Worm (Caenorhabditis elegans) whole organism, midembryonic: ENCODE measurements around the gene F40G9.19.

Source experiments
- cog-1 ChIP-seq: sonication (generic microtip); optimal IDR thresholded peaks from 2 replicates; lab custom pipeline; 2016; ENCODE audit warnings: missing genetic modification characterization, missing compliant biosample characterization
- flt-1 ChIP-seq: fragments of 200-800 bp; sonication (Bioruptor generic); IDR thresholded peaks from 2 replicates; pipeline ENCODE4 v1.3.6; 2022; ENCODE audit warnings: missing genetic modification characterization, missing compliant biosample characterization
- med-1 ChIP-seq: sonication (generic microtip); optimal IDR thresholded peaks from 2 replicates; lab custom pipeline; 2017; ENCODE audit warnings: missing genetic modification characterization, mild to moderate bottlenecking, missing compliant biosample characterization, antibody characterized with exemption, missing genetic modification reagents; ENCODE audit not compliant: insufficient read depth
- ref-1 ChIP-seq: fragments of 200-800 bp; sonication (Bioruptor generic); conservative IDR thresholded peaks from 2 replicates; pipeline ENCODE4 v1.3.6; 2022; ENCODE audit warnings: missing genetic modification reagents, missing genetic modification characterization, missing compliant biosample characterization

ce11 chrIII:159665-160064, 13.9 kb upstream of the F40G9.19 start:
- TF ChIP-seq flt-1 (GFP tag; lab: Robert Waterston, UW) (no peak), med-1 (no peak), cog-1 (no peak), ref-1 (no peak)
